Fruit fly (Drosophila melanogaster): ENCODE results near the gene CG5290.
A peak's percentile ranks its signal among the peaks of the same experiment; 100 is the strongest.

DNA sequence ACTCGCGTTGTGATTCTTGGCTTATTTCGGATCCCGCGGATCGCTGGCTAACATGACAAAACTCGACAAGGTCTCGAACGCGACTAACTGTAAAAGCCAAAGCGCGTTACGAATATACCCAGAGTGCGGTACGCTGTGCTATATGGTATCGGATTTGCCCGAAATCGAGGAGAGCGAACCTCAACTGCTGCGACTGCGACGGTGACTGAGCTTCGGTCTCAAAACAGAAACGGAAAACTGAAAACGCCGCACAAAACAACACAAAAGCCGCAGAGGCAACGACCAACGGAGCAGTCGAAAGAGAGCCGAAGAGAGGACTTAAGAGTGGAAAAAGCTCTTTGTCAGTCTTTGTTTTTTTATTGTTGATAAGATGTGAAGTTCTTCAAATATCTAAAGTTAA is 49.2 kb upstream of the CG5290 start:
- no peak for TF ChIP-seq Abd-B (GFP tag; optimal IDR thresholded peaks at IDR 0.05)
- no peak for TF ChIP-seq Dfd (GFP tag; optimal IDR thresholded peaks at IDR 0.05)
- TF ChIP-seq br (GFP tag; optimal IDR thresholded peaks at IDR 0.05) = peak; percentile 39
